Fruit fly (Drosophila melanogaster) whole organism, embryonic: Measurements from ENCODE around the gene Ntf-2.
A peak's percentile ranks its signal among the peaks of the same experiment; 100 is the strongest.

Experiments
- Atf6 ChIP-seq: fragments of 200-800 bp; sonication (Bioruptor generic); IDR thresholded peaks from 2 replicates; pipeline ENCODE4 v1.3.6; 2022; ENCODE audit warnings: missing biosample characterization, missing genetic modification characterization
- CG11504 ChIP-seq: fragments of 200-800 bp; sonication (Bioruptor generic); optimal IDR thresholded peaks from 3 replicates; lab custom pipeline; 2019; ENCODE audit warnings: missing biosample characterization, mild to moderate bottlenecking, missing genetic modification characterization, moderate library complexity
- CG13424 ChIP-seq: fragments of 200-800 bp; sonication (Bioruptor generic); optimal IDR thresholded peaks from 2 replicates; lab custom pipeline; 2019; ENCODE audit warnings: missing biosample characterization, mild to moderate bottlenecking, missing genetic modification characterization, moderate library complexity
- CG15073 ChIP-seq: fragments of 200-800 bp; sonication (Bioruptor generic); optimal IDR thresholded peaks from 2 replicates; lab custom pipeline; 2016; ENCODE audit warnings: missing biosample characterization, missing genetic modification characterization
- CG15514 ChIP-seq: fragments of 200-800 bp; sonication (Bioruptor generic); optimal IDR thresholded peaks from 3 replicates; lab custom pipeline; 2017; ENCODE audit warnings: missing biosample characterization, missing genetic modification characterization, mild to moderate bottlenecking, moderate library complexity, missing genetic modification reagents
- CG17829 ChIP-seq: fragments of 200-800 bp; optimal IDR thresholded peaks from 2 replicates; lab custom pipeline; 2019; ENCODE audit warnings: missing biosample characterization, mild to moderate bottlenecking, missing genetic modification characterization, moderate library complexity
- CG31224 ChIP-seq: fragments of 200-800 bp; sonication (Bioruptor generic); IDR thresholded peaks from 2 replicates; pipeline ENCODE4 v1.3.6; 2022; ENCODE audit warnings: missing biosample characterization, missing genetic modification characterization
- CG31441 ChIP-seq: fragments of 200-800 bp; sonication (Bioruptor generic); IDR thresholded peaks from 2 replicates; pipeline ENCODE4 v1.3.6; 2022; ENCODE audit warnings: missing biosample characterization, missing genetic modification characterization
- CG34376 ChIP-seq: fragments of 200-800 bp; sonication (Bioruptor generic); optimal IDR thresholded peaks from 2 replicates; lab custom pipeline; 2018; ENCODE audit warnings: missing biosample characterization, mild to moderate bottlenecking, missing genetic modification characterization
- CG5953 ChIP-seq: fragments of 200-800 bp; sonication (Bioruptor generic); IDR thresholded peaks from 2 replicates; pipeline ENCODE4 v1.3.6; 2022; ENCODE audit warnings: missing biosample characterization, missing genetic modification characterization
- CG7745 ChIP-seq: fragments of 200-800 bp; sonication (Bioruptor generic); optimal IDR thresholded peaks from 2 replicates; lab custom pipeline; 2018; ENCODE audit warnings: missing biosample characterization, mild to moderate bottlenecking, missing genetic modification characterization, moderate library complexity
- CG9932 ChIP-seq: fragments of 200-800 bp; sonication (Bioruptor generic); IDR thresholded peaks from 2 replicates; pipeline ENCODE4 v1.3.6; 2022; ENCODE audit warnings: missing biosample characterization, missing genetic modification characterization
- H2.0 ChIP-seq: fragments of 200-800 bp; sonication (Bioruptor generic); IDR thresholded peaks from 2 replicates; pipeline ENCODE4 v1.3.6; 2022; ENCODE audit warnings: missing biosample characterization, missing genetic modification characterization
- HLH3B ChIP-seq: fragments of 200-800 bp; sonication (Bioruptor generic); IDR thresholded peaks from 2 replicates; pipeline ENCODE4 v1.3.6; 2022; ENCODE audit warnings: missing biosample characterization, missing genetic modification characterization
- Hr51 ChIP-seq, 2 experiments: fragments of 200-800 bp; sonication (Bioruptor generic); optimal IDR thresholded peaks; 2 replicates in 1 of 2; 3 replicates in 1 of 2; lab custom pipeline; 2016 to 2018; ENCODE audit warnings: missing biosample characterization in 2 of 2, missing genetic modification characterization in 2 of 2, mild to moderate bottlenecking in 1 of 2, moderate library complexity in 1 of 2
- Max ChIP-seq: fragments of 200-800 bp; sonication (Bioruptor generic); optimal IDR thresholded peaks from 2 replicates; lab custom pipeline; 2016; ENCODE audit warnings: missing biosample characterization, mild to moderate bottlenecking, missing genetic modification characterization
- Meics ChIP-seq: fragments of 200-800 bp; sonication (Bioruptor generic); optimal IDR thresholded peaks from 2 replicates; lab custom pipeline; 2017; ENCODE audit warnings: missing biosample characterization, mild to moderate bottlenecking, missing genetic modification characterization
- NC2α ChIP-seq: fragments of 200-800 bp; sonication (Bioruptor generic); optimal IDR thresholded peaks from 2 replicates; lab custom pipeline; 2016; ENCODE audit warnings: missing biosample characterization, missing genetic modification characterization
- Neu2 ChIP-seq: fragments of 200-800 bp; sonication (Bioruptor generic); optimal IDR thresholded peaks from 3 replicates; lab custom pipeline; 2016; ENCODE audit warnings: missing biosample characterization, missing genetic modification characterization, borderline replicate concordance
- Side ChIP-seq: fragments of 200-800 bp; sonication (Bioruptor generic); optimal IDR thresholded peaks from 2 replicates; lab custom pipeline; 2016; ENCODE audit warnings: missing biosample characterization, missing genetic modification characterization
- Six4 ChIP-seq: fragments of 200-800 bp; sonication (Bioruptor generic); optimal IDR thresholded peaks from 2 replicates; lab custom pipeline; 2016; ENCODE audit warnings: missing biosample characterization, missing genetic modification characterization
- Sox100B ChIP-seq: fragments of 200-800 bp; sonication (Bioruptor generic); optimal IDR thresholded peaks from 3 replicates; lab custom pipeline; 2018; ENCODE audit warnings: missing biosample characterization, mild to moderate bottlenecking, missing genetic modification characterization
- TFAM ChIP-seq: fragments of 200-800 bp; sonication (Bioruptor generic); optimal IDR thresholded peaks from 2 replicates; lab custom pipeline; 2017; ENCODE audit warnings: missing biosample characterization, missing genetic modification characterization, inconsistent platforms
- Xrp1 ChIP-seq: fragments of 200-800 bp; sonication (Bioruptor generic); IDR thresholded peaks from 2 replicates; pipeline ENCODE4 v1.3.6; 2022; ENCODE audit warnings: missing biosample characterization, missing genetic modification characterization
- ato ChIP-seq: fragments of 200-800 bp; sonication (Bioruptor generic); IDR thresholded peaks from 2 replicates; pipeline ENCODE4 v1.3.6; 2022; ENCODE audit warnings: missing biosample characterization, missing genetic modification characterization; ENCODE audit not compliant: partially characterized antibody
- cg ChIP-seq: fragments of 200-800 bp; sonication (Bioruptor generic); optimal IDR thresholded peaks from 3 replicates; lab custom pipeline; 2019; ENCODE audit warnings: missing biosample characterization, mild to moderate bottlenecking, missing genetic modification characterization, moderate library complexity
- danr ChIP-seq: fragments of 200-800 bp; sonication (Bioruptor generic); IDR thresholded peaks from 2 replicates; pipeline ENCODE4 v1.3.6; 2022; ENCODE audit warnings: missing biosample characterization, missing genetic modification characterization
- dpn ChIP-seq, 2 experiments: fragments of 200-800 bp; sonication (Bioruptor generic); optimal IDR thresholded peaks; 3 replicates each; lab custom pipeline; 2016; ENCODE audit warnings: missing biosample characterization in 2 of 2, missing genetic modification characterization in 2 of 2
- ems ChIP-seq: fragments of 200-800 bp; sonication (Bioruptor generic); optimal IDR thresholded peaks from 3 replicates; lab custom pipeline; 2016; ENCODE audit warnings: missing biosample characterization, missing genetic modification characterization
- fd3F ChIP-seq: fragments of 200-800 bp; sonication (Bioruptor generic); optimal IDR thresholded peaks from 2 replicates; lab custom pipeline; 2018; ENCODE audit warnings: missing biosample characterization, mild to moderate bottlenecking, missing genetic modification characterization, moderate library complexity
- gt ChIP-seq: fragments of 200-800 bp; sonication (Bioruptor generic); IDR thresholded peaks from 2 replicates; pipeline ENCODE4 v1.3.6; 2022; ENCODE audit warnings: missing biosample characterization, missing genetic modification characterization
- insv ChIP-seq, 2 experiments: fragments of 200-800 bp; sonication (Bioruptor generic); optimal IDR thresholded peaks; 3 replicates each; lab custom pipeline; 2016 to 2018; ENCODE audit warnings: missing biosample characterization in 2 of 2, missing genetic modification characterization in 2 of 2
- jumu ChIP-seq: fragments of 200-800 bp; sonication (Bioruptor generic); optimal IDR thresholded peaks from 3 replicates; lab custom pipeline; 2016; ENCODE audit warnings: missing biosample characterization, missing genetic modification characterization
- lbe ChIP-seq: fragments of 200-800 bp; sonication (Bioruptor generic); optimal IDR thresholded peaks from 2 replicates; lab custom pipeline; 2016; ENCODE audit warnings: missing biosample characterization, mild to moderate bottlenecking, missing genetic modification characterization
- lola ChIP-seq, 3 experiments: fragments of >200 bp in 2 of 3; fragments of 200-800 bp in 1 of 3; sonication (Bioruptor generic) in 1 of 3; optimal IDR thresholded peaks; 2 replicates each; lab custom pipeline; 2017 to 2019; ENCODE audit warnings: missing biosample characterization in 3 of 3, missing genetic modification characterization in 3 of 3, mild to moderate bottlenecking in 1 of 3, moderate library complexity in 1 of 3
- luna ChIP-seq: fragments of 200-800 bp; sonication (Bioruptor generic); optimal IDR thresholded peaks from 2 replicates; lab custom pipeline; 2016; ENCODE audit warnings: missing biosample characterization, missing genetic modification characterization
- nau ChIP-seq: fragments of 200-800 bp; sonication (Bioruptor generic); optimal IDR thresholded peaks from 3 replicates; lab custom pipeline; 2017; ENCODE audit warnings: missing biosample characterization, mild to moderate bottlenecking, missing genetic modification characterization, missing genetic modification reagents
- nerfin-1 ChIP-seq: fragments of 200-800 bp; sonication (Bioruptor generic); optimal IDR thresholded peaks from 3 replicates; lab custom pipeline; 2019; ENCODE audit warnings: missing biosample characterization, mild to moderate bottlenecking, missing genetic modification characterization, moderate library complexity
- sc ChIP-seq, 3 experiments: fragments of >200 bp in 2 of 3; fragments of 200-800 bp in 1 of 3; sonication (Bioruptor generic) in 1 of 3; optimal IDR thresholded peaks; 2 replicates in 2 of 3; 3 replicates in 1 of 3; lab custom pipeline; 2017; ENCODE audit warnings: mild to moderate bottlenecking in 1 of 3, missing biosample characterization in 1 of 3, missing genetic modification characterization in 1 of 3, missing genetic modification reagents in 1 of 3
- seq ChIP-seq: fragments of 200-800 bp; sonication (Bioruptor generic); IDR thresholded peaks from 2 replicates; pipeline ENCODE4 v1.3.6; 2022; ENCODE audit warnings: missing biosample characterization, missing genetic modification characterization
- sisA ChIP-seq: fragments of 200-800 bp; sonication (Bioruptor generic); IDR thresholded peaks from 2 replicates; pipeline ENCODE4 v1.3.6; 2022; ENCODE audit warnings: missing biosample characterization, missing genetic modification characterization
- slbo ChIP-seq: fragments of 200-800 bp; sonication (Bioruptor generic); IDR thresholded peaks from 2 replicates; pipeline ENCODE4 v1.3.6; 2022; ENCODE audit warnings: missing biosample characterization, missing genetic modification characterization
- ssp ChIP-seq: fragments of 200-800 bp; sonication (Bioruptor generic); IDR thresholded peaks from 2 replicates; pipeline ENCODE4 v1.3.6; 2022; ENCODE audit warnings: missing biosample characterization, missing genetic modification characterization
- tap ChIP-seq: fragments of 200-800 bp; optimal IDR thresholded peaks from 3 replicates; lab custom pipeline; 2019; ENCODE audit warnings: missing biosample characterization, mild to moderate bottlenecking, missing genetic modification characterization, moderate library complexity
- trh ChIP-seq: fragments of 200-800 bp; sonication (Bioruptor generic); optimal IDR thresholded peaks from 2 replicates; lab custom pipeline; 2016; ENCODE audit warnings: missing biosample characterization, missing genetic modification characterization
- unpg ChIP-seq: fragments of 200-800 bp; sonication (Bioruptor generic); optimal IDR thresholded peaks from 3 replicates; lab custom pipeline; 2018; ENCODE audit warnings: missing biosample characterization, mild to moderate bottlenecking, missing genetic modification characterization, moderate library complexity
- vfl ChIP-seq: fragments of 200-800 bp; sonication (Bioruptor generic); optimal IDR thresholded peaks from 2 replicates; lab custom pipeline; 2016; ENCODE audit warnings: missing biosample characterization, missing genetic modification characterization
- zf30C ChIP-seq: fragments of 200-800 bp; sonication (Bioruptor generic); optimal IDR thresholded peaks from 3 replicates; lab custom pipeline; 2018; ENCODE audit warnings: missing biosample characterization, mild to moderate bottlenecking, missing genetic modification characterization
- zfh2 ChIP-seq: fragments of 200-800 bp; sonication (Bioruptor generic); optimal IDR thresholded peaks from 2 replicates; lab custom pipeline; 2016; ENCODE audit warnings: missing biosample characterization, missing genetic modification characterization

Ntf-2 gene

dm6 chrX:21044831-21045447, 9.7 kb downstream of the Ntf-2 start, which contains the start of gene Cbs (continued):
- peak; percentile 53 for TF ChIP-seq Six4 (GFP tag; lab: Kevin White, UChicago)
- TF ChIP-seq nerfin-1 (tag; lab: Kevin White, UChicago), result peak; percentile 29
- no peak for TF ChIP-seq lbe (GFP tag; lab: Kevin White, UChicago)
- no peak for TF ChIP-seq jumu (GFP tag; lab: Kevin White, UChicago)
- no peak for TF ChIP-seq Neu2
- no peak for TF ChIP-seq TFAM (GFP tag; lab: Kevin White, UChicago)
- peak; percentile 38 for TF ChIP-seq Max (GFP tag; lab: Kevin White, UChicago)
- TF ChIP-seq CG5953 (GFP tag; lab: Robert Waterston, UW), result peak; percentile 48; the same call in 1 of the 2 replicates
- TF ChIP-seq danr (GFP tag; lab: Robert Waterston, UW), result peak; percentile 47; the same call in 1 of the 2 replicates
- TF ChIP-seq CG15073 (GFP tag; lab: Kevin White, UChicago), result no peak
- TF ChIP-seq CG9932, result peak; percentile 86
- TF ChIP-seq Meics, result peak; percentile 81
- TF ChIP-seq CG13424 (tag; lab: Kevin White, UChicago), result peak; percentile 72
- no peak for TF ChIP-seq Side
- TF ChIP-seq CG17829 (tag; lab: Kevin White, UChicago), result peak; percentile 56
- TF ChIP-seq CG34376 (GFP tag; lab: Kevin White, UChicago), result no peak
- TF ChIP-seq unpg, result peak; percentile 57
- peak; percentile 72; the same call in 1 of the 2 replicates for TF ChIP-seq Xrp1 (GFP tag; lab: Robert Waterston, UW)
- peak; percentile 62 for TF ChIP-seq fd3F
- no peak for TF ChIP-seq trh (GFP tag; lab: Kevin White, UChicago)
- TF ChIP-seq dpn (GFP tag; optimal IDR thresholded peaks at IDR 0.05; lab: Kevin White, UChicago), result peak; percentile 32 to 59
- TF ChIP-seq CG11504, result peak; percentile 72
- TF ChIP-seq nau, result no peak
- no peak for TF ChIP-seq sc (optimal IDR thresholded peaks at IDR 0.05; lab: Kevin White, UChicago)
- peak; percentile 23 for TF ChIP-seq sc (GFP tag; optimal IDR thresholded peaks at IDR 0.05; lab: Kevin White, UChicago)
- no peak for TF ChIP-seq NC2α (GFP tag; lab: Kevin White, UChicago)
- peak; percentile 76 for TF ChIP-seq CG31441 (GFP tag; lab: Robert Waterston, UW)
- TF ChIP-seq Hr51 (GFP tag; optimal IDR thresholded peaks at IDR 0.05; lab: Kevin White, UChicago), result peak; percentile 2 to 68
- 0 out of 2 replicates have a peak, but pooled peaks have one; percentile 42 for TF ChIP-seq seq (GFP tag; lab: Robert Waterston, UW)
- TF ChIP-seq Sox100B (GFP tag; lab: Kevin White, UChicago), result peak; percentile 75
- TF ChIP-seq H2.0 (GFP tag; lab: Robert Waterston, UW), result peak; percentile 66
- no peak for TF ChIP-seq gt
- TF ChIP-seq cg (GFP tag; lab: Kevin White, UChicago), result no peak
- peak; percentile 14 for TF ChIP-seq tap (tag; lab: Kevin White, UChicago)
- peak; percentile 43 for TF ChIP-seq ssp (GFP tag; lab: Robert Waterston, UW)
- TF ChIP-seq lola (GFP tag; optimal IDR thresholded peaks at IDR 0.05; lab: Kevin White, UChicago), result peak in 1 of 3 experiments; percentile 68
- no peak for TF ChIP-seq CG7745
- no peak for TF ChIP-seq vfl
- no peak for TF ChIP-seq CG15514 (GFP tag; lab: Kevin White, UChicago)
- TF ChIP-seq HLH3B (GFP tag; lab: Robert Waterston, UW), result peak; percentile 54
- TF ChIP-seq sisA (GFP tag; lab: Robert Waterston, UW), result peak; percentile 67
- peak; percentile 27 for TF ChIP-seq ems
- no peak for TF ChIP-seq insv (GFP tag; optimal IDR thresholded peaks at IDR 0.05; lab: Kevin White, UChicago)
- peak; percentile 86 for TF ChIP-seq slbo (GFP tag; lab: Robert Waterston, UW)
- TF ChIP-seq zf30C, result no peak
- no peak for TF ChIP-seq ato (GFP tag; lab: Robert Waterston, UW)
- peak; percentile 24 for TF ChIP-seq zfh2 (GFP tag; lab: Kevin White, UChicago)
- 0 out of 2 replicates have a peak, but pooled peaks have one; percentile 25 for TF ChIP-seq CG31224 (GFP tag; lab: Robert Waterston, UW)
- TF ChIP-seq luna (GFP tag; lab: Kevin White, UChicago), result no peak
- peak; percentile 67 for TF ChIP-seq Atf6 (GFP tag; lab: Robert Waterston, UW)
